Fruit fly (Drosophila melanogaster) whole organism, embryonic: ENCODE measurements around the gene CG6753.

Source experiments
- BtbVII ChIP-seq: fragments of 200-800 bp; sonication (Bioruptor generic); optimal IDR thresholded peaks from 3 replicates; lab custom pipeline; 2017; ENCODE audit warnings: missing biosample characterization, mild to moderate bottlenecking, missing genetic modification characterization
- CG10267 ChIP-seq: fragments of 200-800 bp; sonication (Bioruptor generic); optimal IDR thresholded peaks from 2 replicates; lab custom pipeline; 2018; ENCODE audit warnings: missing biosample characterization, mild to moderate bottlenecking, missing genetic modification characterization, moderate library complexity
- CG10462 ChIP-seq: fragments of 200-800 bp; sonication (Bioruptor generic); optimal IDR thresholded peaks from 2 replicates; lab custom pipeline; 2016; ENCODE audit warnings: missing biosample characterization, missing genetic modification characterization
- CG11093 ChIP-seq: fragments of 200-800 bp; sonication (Bioruptor generic); IDR thresholded peaks from 3 replicates; pipeline ENCODE4 v1.3.6; 2022; ENCODE audit warnings: missing biosample characterization, missing genetic modification characterization
- CG16779 ChIP-seq: fragments of 200-800 bp; sonication (Bioruptor generic); IDR thresholded peaks from 2 replicates; pipeline ENCODE4 v1.3.6; 2022; ENCODE audit warnings: missing biosample characterization, missing genetic modification characterization
- CG16863 ChIP-seq: fragments of 200-800 bp; sonication (Bioruptor generic); optimal IDR thresholded peaks from 3 replicates; lab custom pipeline; 2016; ENCODE audit warnings: missing biosample characterization, missing genetic modification characterization
- CG18764 ChIP-seq: fragments of 200-800 bp; sonication (Bioruptor generic); optimal IDR thresholded peaks from 3 replicates; lab custom pipeline; 2016; ENCODE audit warnings: missing biosample characterization, missing genetic modification characterization
- CG2875 ChIP-seq: fragments of 200-800 bp; sonication (Bioruptor generic); optimal IDR thresholded peaks from 2 replicates; lab custom pipeline; 2017; ENCODE audit warnings: missing biosample characterization, mild to moderate bottlenecking, missing genetic modification characterization, missing genetic modification reagents
- CG30403 ChIP-seq: fragments of 200-800 bp; sonication (Bioruptor generic); optimal IDR thresholded peaks from 3 replicates; lab custom pipeline; 2016; ENCODE audit warnings: missing biosample characterization, missing genetic modification characterization
- CG34376 ChIP-seq: fragments of 200-800 bp; sonication (Bioruptor generic); optimal IDR thresholded peaks from 2 replicates; lab custom pipeline; 2018; ENCODE audit warnings: missing biosample characterization, mild to moderate bottlenecking, missing genetic modification characterization
- CG4404 ChIP-seq: fragments of 200-800 bp; sonication (Bioruptor generic); IDR thresholded peaks from 2 replicates; pipeline ENCODE4 v1.3.6; 2022; ENCODE audit warnings: missing biosample characterization, missing genetic modification characterization
- CG6791 ChIP-seq: fragments of 200-800 bp; sonication (Bioruptor generic); IDR thresholded peaks from 3 replicates; pipeline ENCODE4 v1.3.6; 2022; ENCODE audit warnings: missing biosample characterization, missing genetic modification characterization; ENCODE audit not compliant: partially characterized antibody
- CG7987 ChIP-seq: fragments of 200-800 bp; sonication (Bioruptor generic); optimal IDR thresholded peaks from 2 replicates; lab custom pipeline; 2018; ENCODE audit warnings: missing biosample characterization, mild to moderate bottlenecking, missing genetic modification characterization, moderate library complexity
- CG8388 ChIP-seq: fragments of 200-800 bp; sonication (Bioruptor generic); optimal IDR thresholded peaks from 2 replicates; lab custom pipeline; 2019; ENCODE audit warnings: missing biosample characterization, mild to moderate bottlenecking, missing genetic modification characterization, moderate library complexity
- CG8944 ChIP-seq: fragments of 200-800 bp; sonication (Bioruptor generic); optimal IDR thresholded peaks from 3 replicates; lab custom pipeline; 2016; ENCODE audit warnings: missing biosample characterization, missing genetic modification characterization
- CG9215 ChIP-seq: fragments of 200-800 bp; sonication (Bioruptor generic); IDR thresholded peaks from 2 replicates; pipeline ENCODE4 v1.3.6; 2022; ENCODE audit warnings: missing biosample characterization, missing genetic modification characterization
- CG9437 ChIP-seq: fragments of 200-800 bp; sonication (Bioruptor generic); optimal IDR thresholded peaks from 2 replicates; lab custom pipeline; 2018; ENCODE audit warnings: missing biosample characterization, mild to moderate bottlenecking, missing genetic modification characterization
- CG9609 ChIP-seq: fragments of 200-800 bp; sonication (Bioruptor generic); optimal IDR thresholded peaks from 3 replicates; lab custom pipeline; 2016; ENCODE audit warnings: missing biosample characterization, missing genetic modification characterization
- CG9932 ChIP-seq: fragments of 200-800 bp; sonication (Bioruptor generic); IDR thresholded peaks from 2 replicates; pipeline ENCODE4 v1.3.6; 2022; ENCODE audit warnings: missing biosample characterization, missing genetic modification characterization
- D ChIP-seq, 2 experiments: fragments of 200-800 bp in 1 of 2; fragments of >200 bp in 1 of 2; sonication (Bioruptor generic) in 1 of 2; optimal IDR thresholded peaks; 2 replicates in 1 of 2; 3 replicates in 1 of 2; lab custom pipeline; 2017; ENCODE audit warnings: mild to moderate bottlenecking in 1 of 2, missing biosample characterization in 1 of 2, missing genetic modification characterization in 1 of 2, missing genetic modification reagents in 1 of 2
- D19B ChIP-seq: fragments of 200-800 bp; sonication (Bioruptor generic); optimal IDR thresholded peaks from 2 replicates; lab custom pipeline; 2017; ENCODE audit warnings: missing biosample characterization, mild to moderate bottlenecking, missing genetic modification characterization
- HLH4C ChIP-seq: fragments of 200-800 bp; sonication (Bioruptor generic); IDR thresholded peaks from 3 replicates; pipeline ENCODE4 v1.3.6; 2022; ENCODE audit warnings: missing biosample characterization, missing genetic modification characterization; ENCODE audit not compliant: partially characterized antibody
- Hr51 ChIP-seq, 2 experiments: fragments of 200-800 bp; sonication (Bioruptor generic); optimal IDR thresholded peaks; 2 replicates in 1 of 2; 3 replicates in 1 of 2; lab custom pipeline; 2016 to 2018; ENCODE audit warnings: missing biosample characterization in 2 of 2, missing genetic modification characterization in 2 of 2, mild to moderate bottlenecking in 1 of 2, moderate library complexity in 1 of 2
- Mad ChIP-seq: fragments of 200-800 bp; sonication (Bioruptor generic); optimal IDR thresholded peaks from 2 replicates; lab custom pipeline; 2016; ENCODE audit warnings: missing biosample characterization, missing genetic modification characterization
- NK7.1 ChIP-seq: fragments of 200-800 bp; sonication (Bioruptor generic); optimal IDR thresholded peaks from 3 replicates; lab custom pipeline; 2016; ENCODE audit warnings: missing biosample characterization, missing genetic modification characterization
- Neu2 ChIP-seq: fragments of 200-800 bp; sonication (Bioruptor generic); optimal IDR thresholded peaks from 3 replicates; lab custom pipeline; 2016; ENCODE audit warnings: missing biosample characterization, missing genetic modification characterization, borderline replicate concordance
- Nf-YA ChIP-seq: fragments of 200-800 bp; sonication (Bioruptor generic); IDR thresholded peaks from 2 replicates; pipeline ENCODE4 v1.3.6; 2022; ENCODE audit warnings: missing biosample characterization, missing genetic modification characterization
- Sin3A ChIP-seq: fragments of >200 bp; optimal IDR thresholded peaks from 2 replicates; lab custom pipeline; 2018
- ato ChIP-seq: fragments of 200-800 bp; sonication (Bioruptor generic); IDR thresholded peaks from 2 replicates; pipeline ENCODE4 v1.3.6; 2022; ENCODE audit warnings: missing biosample characterization, missing genetic modification characterization; ENCODE audit not compliant: partially characterized antibody
- chinmo ChIP-seq: fragments of 200-800 bp; sonication (Bioruptor generic); IDR thresholded peaks from 4 replicates; pipeline ENCODE4 v1.3.6; 2022; ENCODE audit warnings: missing biosample characterization, missing genetic modification characterization; ENCODE audit not compliant: partially characterized antibody
- dati ChIP-seq: fragments of 200-800 bp; sonication (Bioruptor generic); IDR thresholded peaks from 2 replicates; pipeline ENCODE4 v1.3.6; 2022; ENCODE audit warnings: missing biosample characterization, missing genetic modification characterization
- emc ChIP-seq: fragments of 200-800 bp; sonication (Bioruptor generic); optimal IDR thresholded peaks from 2 replicates; lab custom pipeline; 2016; ENCODE audit warnings: missing biosample characterization, missing genetic modification characterization
- eve ChIP-seq, 2 experiments: fragments of >200 bp; optimal IDR thresholded peaks; 2 replicates each; lab custom pipeline; 2017; ENCODE audit warnings: missing biosample characterization in 2 of 2, missing genetic modification characterization in 2 of 2
- gcm ChIP-seq: fragments of 200-800 bp; sonication (Bioruptor generic); optimal IDR thresholded peaks from 2 replicates; lab custom pipeline; 2019; ENCODE audit warnings: missing biosample characterization, mild to moderate bottlenecking, missing genetic modification characterization, moderate library complexity
- gfzf ChIP-seq: fragments of 200-800 bp; sonication (Bioruptor generic); optimal IDR thresholded peaks from 2 replicates; lab custom pipeline; 2016; ENCODE audit warnings: missing biosample characterization, mild to moderate bottlenecking, missing genetic modification characterization, moderate library complexity
- grn ChIP-seq: fragments of 200-800 bp; sonication (Bioruptor generic); optimal IDR thresholded peaks from 3 replicates; lab custom pipeline; 2017; ENCODE audit warnings: missing biosample characterization, missing genetic modification characterization
- gro ChIP-seq: fragments of 200-800 bp; sonication (Bioruptor generic); optimal IDR thresholded peaks from 2 replicates; lab custom pipeline; 2016; ENCODE audit warnings: missing biosample characterization, missing genetic modification characterization
- her ChIP-seq: fragments of 200-800 bp; sonication (Bioruptor generic); optimal IDR thresholded peaks from 2 replicates; lab custom pipeline; 2016; ENCODE audit warnings: missing biosample characterization, missing genetic modification characterization
- hth ChIP-seq: fragments of >200 bp; optimal IDR thresholded peaks from 2 replicates; lab custom pipeline; 2017; ENCODE audit warnings: inconsistent platforms
- inv ChIP-seq: fragments of 200-800 bp; sonication (Bioruptor generic); IDR thresholded peaks from 2 replicates; pipeline ENCODE4 v1.3.6; 2022; ENCODE audit warnings: missing biosample characterization, missing genetic modification characterization; ENCODE audit not compliant: partially characterized antibody
- kni ChIP-seq: fragments of 200-800 bp; sonication (Bioruptor generic); optimal IDR thresholded peaks from 3 replicates; lab custom pipeline; 2017; ENCODE audit warnings: mild to moderate bottlenecking, missing biosample characterization, missing genetic modification reagents, missing genetic modification characterization
- lov ChIP-seq, 2 experiments: fragments of 200-800 bp in 1 of 2; fragments of >200 bp in 1 of 2; sonication (Bioruptor generic) in 1 of 2; IDR thresholded peaks in 1 of 2; optimal IDR thresholded peaks in 1 of 2; 2 replicates in 1 of 2; 3 replicates in 1 of 2; pipeline versions ENCODE4 v1.3.6 to Lab custom; 2017 to 2022; ENCODE audit warnings: missing biosample characterization in 1 of 2, missing genetic modification characterization in 1 of 2
- luna ChIP-seq: fragments of 200-800 bp; sonication (Bioruptor generic); optimal IDR thresholded peaks from 2 replicates; lab custom pipeline; 2016; ENCODE audit warnings: missing biosample characterization, missing genetic modification characterization
- mirr ChIP-seq: fragments of 200-800 bp; sonication (Bioruptor generic); optimal IDR thresholded peaks from 3 replicates; lab custom pipeline; 2018; ENCODE audit warnings: missing biosample characterization, mild to moderate bottlenecking, missing genetic modification characterization
- mld ChIP-seq: fragments of 200-800 bp; sonication (Bioruptor generic); IDR thresholded peaks from 3 replicates; pipeline ENCODE4 v1.3.6; 2022; ENCODE audit warnings: missing biosample characterization, missing genetic modification characterization; ENCODE audit not compliant: partially characterized antibody
- p53 ChIP-seq: fragments of 200-800 bp; sonication (Bioruptor generic); optimal IDR thresholded peaks from 2 replicates; lab custom pipeline; 2016; ENCODE audit warnings: missing biosample characterization, missing genetic modification characterization
- repo ChIP-seq: fragments of 200-800 bp; sonication (Bioruptor generic); optimal IDR thresholded peaks from 2 replicates; lab custom pipeline; 2016; ENCODE audit warnings: missing biosample characterization, missing genetic modification characterization
- slou ChIP-seq: fragments of 200-800 bp; sonication (Bioruptor generic); optimal IDR thresholded peaks from 3 replicates; lab custom pipeline; 2016; ENCODE audit warnings: missing biosample characterization, missing genetic modification characterization

CG6753 gene

DNA sequence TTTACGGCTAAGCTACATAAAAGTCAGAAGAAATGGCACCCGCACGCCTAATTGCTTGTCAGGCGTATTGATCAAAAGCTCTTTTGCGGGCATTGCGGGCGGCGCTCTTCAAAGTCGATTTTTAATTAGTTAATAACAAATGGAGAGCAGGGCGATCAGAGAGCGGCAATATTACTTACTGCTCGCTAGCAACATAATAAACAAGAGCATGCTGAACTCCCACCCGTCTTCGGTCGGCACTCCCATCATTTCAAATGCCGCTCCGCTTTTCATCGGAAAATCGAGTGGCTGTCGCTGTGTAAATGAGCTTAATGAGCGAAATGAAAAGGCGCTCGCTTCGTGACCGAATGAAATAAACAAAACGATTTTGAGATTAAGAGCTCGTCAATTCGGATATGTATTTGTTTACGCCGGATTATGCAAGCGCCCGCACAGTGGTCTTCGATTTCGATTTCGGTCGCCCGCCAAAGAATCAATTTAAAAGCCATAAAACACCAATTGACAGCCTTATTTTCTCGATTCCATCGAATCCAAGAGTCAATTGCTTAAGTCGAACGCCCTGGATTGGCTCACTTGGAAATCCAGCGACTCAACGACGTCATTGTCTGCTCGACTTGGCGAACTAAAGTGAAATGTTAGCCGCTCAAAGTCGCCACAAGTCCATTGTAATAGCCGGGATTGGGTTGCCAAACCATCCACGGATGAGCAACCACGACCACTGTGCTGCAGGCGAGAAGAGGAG is 11.4 kb upstream of the CG6753 start (continued):
- no peak for TF ChIP-seq lov (optimal IDR thresholded peaks at IDR 0.05; lab: Kevin White, UChicago)
- TF ChIP-seq lov (GFP tag; IDR thresholded peaks at IDR 0.05; lab: Robert Waterston, UW), result 0 out of 3 replicates have a peak, but pooled peaks have one; percentile 17
- peak; percentile 31 for TF ChIP-seq CG34376 (GFP tag; lab: Kevin White, UChicago)
- no peak for TF ChIP-seq gfzf
- peak; percentile 55; the same call in 1 of the 2 replicates for TF ChIP-seq dati (GFP tag; lab: Robert Waterston, UW)
- TF ChIP-seq chinmo (GFP tag; lab: Robert Waterston, UW), result no peak
- no peak for TF ChIP-seq inv (GFP tag; lab: Robert Waterston, UW)
- peak; percentile 86 for TF ChIP-seq her
- peak; percentile 61 for TF ChIP-seq CG10462
- TF ChIP-seq NK7.1 (GFP tag; lab: Kevin White, UChicago), result peak; percentile 47
- peak; percentile 40 to 94 for TF ChIP-seq Hr51 (GFP tag; optimal IDR thresholded peaks at IDR 0.05; lab: Kevin White, UChicago)
- TF ChIP-seq emc (GFP tag; lab: Kevin White, UChicago), result peak; percentile 52
- peak; percentile 81 for TF ChIP-seq CG11093
- TF ChIP-seq CG7987 (GFP tag; lab: Kevin White, UChicago), result no peak
- peak; percentile 70 for TF ChIP-seq CG2875 (GFP tag; lab: Kevin White, UChicago)
- peak; percentile 44 for TF ChIP-seq p53 (GFP tag; lab: Kevin White, UChicago)
- TF ChIP-seq Nf-YA (GFP tag; lab: Robert Waterston, UW), result peak; percentile 65
- peak; percentile 69 for TF ChIP-seq Mad (GFP tag; lab: Kevin White, UChicago)
- peak; percentile 11 for TF ChIP-seq kni (GFP tag; lab: Kevin White, UChicago)
- peak; percentile 86 for TF ChIP-seq CG8944 (GFP tag; lab: Kevin White, UChicago)
- TF ChIP-seq CG9932 (GFP tag; lab: Robert Waterston, UW), result peak; percentile 76
- peak; percentile 47 for TF ChIP-seq luna (GFP tag; lab: Kevin White, UChicago)
- peak; percentile 84 for TF ChIP-seq CG9609 (GFP tag; lab: Kevin White, UChicago)
- no peak for TF ChIP-seq grn (GFP tag; lab: Kevin White, UChicago)
- peak; percentile 17 for TF ChIP-seq slou (GFP tag; lab: Kevin White, UChicago)
- TF ChIP-seq CG10267 (tag; lab: Kevin White, UChicago), result peak; percentile 42
- peak; percentile 84 for TF ChIP-seq CG16863 (GFP tag; lab: Kevin White, UChicago)
- TF ChIP-seq Sin3A, result no peak
- peak; percentile 72 for TF ChIP-seq CG4404 (GFP tag; lab: Robert Waterston, UW)
- peak; percentile 66 for TF ChIP-seq CG18764
- no peak for TF ChIP-seq gro (GFP tag; lab: Kevin White, UChicago)
- peak; percentile 72 for TF ChIP-seq CG8388 (GFP tag; lab: Kevin White, UChicago)
- TF ChIP-seq CG30403, result peak; percentile 84
- TF ChIP-seq HLH4C (GFP tag; lab: Robert Waterston, UW), result no peak; the same call in 2 of the 3 replicates
- no peak for TF ChIP-seq Neu2
- TF ChIP-seq CG6791 (GFP tag; lab: Robert Waterston, UW), result no peak
- peak; percentile 70 for TF ChIP-seq D19B
- no peak for TF ChIP-seq eve (GFP tag; optimal IDR thresholded peaks at IDR 0.05; lab: Kevin White, UChicago)
- TF ChIP-seq hth (lab: Kevin White, UChicago), result no peak
- TF ChIP-seq D (optimal IDR thresholded peaks at IDR 0.05; lab: Kevin White, UChicago), result no peak
- peak; percentile 84 for TF ChIP-seq D (GFP tag; optimal IDR thresholded peaks at IDR 0.05; lab: Kevin White, UChicago)
- TF ChIP-seq CG9215, result peak; percentile 83
- TF ChIP-seq BtbVII (GFP tag; lab: Kevin White, UChicago), result peak; percentile 62
- peak; percentile 84 for TF ChIP-seq CG9437 (GFP tag; lab: Kevin White, UChicago)
- peak; percentile 66 for TF ChIP-seq repo (GFP tag; lab: Kevin White, UChicago)
- TF ChIP-seq mirr (GFP tag; lab: Kevin White, UChicago), result no peak
- TF ChIP-seq gcm (GFP tag; lab: Kevin White, UChicago), result peak; percentile 67
- TF ChIP-seq mld (GFP tag; lab: Robert Waterston, UW), result no peak
- 0 out of 2 replicates have a peak, but pooled peaks have one; percentile 13 for TF ChIP-seq ato
- TF ChIP-seq CG16779 (GFP tag; lab: Robert Waterston, UW), result no peak
